Worm (Caenorhabditis elegans) whole organism, young adult: ENCODE results near the gene K08F9.3.
"Not testable (repeated sequence)": the region's sequence is repeated elsewhere in the genome, so short reads cannot be mapped to it uniquely, and the experiment has no call there.

Experiments used
- B0019.2 ChIP-seq: fragments of 200-800 bp; sonication (Bioruptor generic); conservative IDR thresholded peaks from 2 replicates; pipeline ENCODE4 v1.3.6; 2022; ENCODE audit warnings: missing genetic modification reagents, missing genetic modification characterization, missing compliant biosample characterization
- B0261.1 ChIP-seq: sonication (generic microtip); optimal IDR thresholded peaks from 2 replicates; lab custom pipeline; 2016; ENCODE audit warnings: mild to moderate bottlenecking, missing genetic modification characterization, moderate library complexity, missing compliant biosample characterization
- C06A6.2 ChIP-seq: fragments of 200-800 bp; sonication (Bioruptor generic); conservative IDR thresholded peaks from 2 replicates; pipeline ENCODE4 v1.3.6; 2022; ENCODE audit warnings: missing genetic modification characterization, missing compliant biosample characterization
- F10E7.11 ChIP-seq: sonication (generic microtip); optimal IDR thresholded peaks from 2 replicates; lab custom pipeline; 2017; ENCODE audit warnings: mild to moderate bottlenecking, missing genetic modification characterization, moderate library complexity, missing compliant biosample characterization
- F22D6.2 ChIP-seq: sonication (generic microtip); optimal IDR thresholded peaks from 2 replicates; lab custom pipeline; 2016; ENCODE audit warnings: mild to moderate bottlenecking, missing genetic modification characterization, missing compliant biosample characterization
- F23B12.7 ChIP-seq: sonication (generic microtip); optimal IDR thresholded peaks from 2 replicates; lab custom pipeline; 2017; ENCODE audit warnings: missing genetic modification characterization, mild to moderate bottlenecking, missing compliant biosample characterization, antibody characterized with exemption, moderate library complexity; ENCODE audit not compliant: insufficient read depth
- Y95B8A.8 ChIP-seq: fragments of 200-800 bp; sonication (Bioruptor generic); IDR thresholded peaks from 2 replicates; pipeline ENCODE4 v1.3.6; 2022; ENCODE audit warnings: missing genetic modification reagents, missing genetic modification characterization, missing compliant biosample characterization
- ZK185.1 ChIP-seq: sonication (generic microtip); optimal IDR thresholded peaks from 2 replicates; lab custom pipeline; 2016; ENCODE audit warnings: mild to moderate bottlenecking, missing genetic modification characterization, missing compliant biosample characterization; ENCODE audit not compliant: poor library complexity, severe bottlenecking
- attf-5 ChIP-seq: fragments of 200-800 bp; sonication (Bioruptor generic); optimal IDR thresholded peaks from 2 replicates; lab custom pipeline; 2018; ENCODE audit warnings: mild to moderate bottlenecking, missing genetic modification characterization, missing compliant biosample characterization
- cebp-1 ChIP-seq, 2 experiments: fragments of 200-800 bp in 1 of 2; sonication (Bioruptor generic) in 1 of 2; sonication (generic microtip) in 1 of 2; IDR thresholded peaks in 1 of 2; optimal IDR thresholded peaks in 1 of 2; 2 replicates each; pipeline versions ENCODE4 v1.3.6 to Lab custom; 2017 to 2022; ENCODE audit warnings: missing compliant biosample characterization in 2 of 2, missing genetic modification characterization in 2 of 2, mild to moderate bottlenecking in 1 of 2, missing genetic modification reagents in 1 of 2, moderate library complexity in 1 of 2
- ceh-100 ChIP-seq: fragments of 200-800 bp; sonication (Bioruptor generic); IDR thresholded peaks from 2 replicates; pipeline ENCODE4 v1.3.6; 2022; ENCODE audit warnings: missing genetic modification reagents, missing genetic modification characterization, missing compliant biosample characterization
- ceh-27 ChIP-seq: fragments of 200-800 bp; sonication (Bioruptor generic); optimal IDR thresholded peaks from 2 replicates; lab custom pipeline; 2018; ENCODE audit warnings: mild to moderate bottlenecking, missing genetic modification characterization, moderate library complexity, missing compliant biosample characterization
- ceh-91 ChIP-seq: fragments of 200-800 bp; sonication (Bioruptor generic); IDR thresholded peaks from 2 replicates; pipeline ENCODE4 v1.3.6; 2022; ENCODE audit warnings: missing genetic modification reagents, missing genetic modification characterization, missing compliant biosample characterization
- die-1 ChIP-seq: sonication (generic microtip); optimal IDR thresholded peaks from 2 replicates; lab custom pipeline; 2016; ENCODE audit warnings: missing genotype, mild to moderate bottlenecking, missing genetic modification characterization, missing compliant biosample characterization
- efl-1 ChIP-seq: fragments of 150-350 bp; optimal IDR thresholded peaks from 2 replicates; lab custom pipeline; 2014; ENCODE audit warnings: missing biosample characterization, missing genetic modification reagents, missing genetic modification characterization
- ets-4 ChIP-seq: fragments of 200-800 bp; sonication (Bioruptor generic); optimal IDR thresholded peaks from 2 replicates; lab custom pipeline; 2018; ENCODE audit warnings: mild to moderate bottlenecking, missing genetic modification characterization, missing compliant biosample characterization
- fkh-3 ChIP-seq: sonication (generic microtip); optimal IDR thresholded peaks from 2 replicates; lab custom pipeline; 2016; ENCODE audit warnings: mild to moderate bottlenecking, missing genetic modification characterization, missing compliant biosample characterization
- him-1 ChIP-seq: sonication (generic microtip); optimal IDR thresholded peaks from 2 replicates; lab custom pipeline; 2016; ENCODE audit warnings: missing genotype, missing genetic modification reagents, missing genetic modification characterization, missing compliant biosample characterization
- hlh-12 ChIP-seq: sonication (generic microtip); optimal IDR thresholded peaks from 2 replicates; lab custom pipeline; 2016; ENCODE audit warnings: missing genetic modification characterization, missing compliant biosample characterization
- let-607 ChIP-seq, 2 experiments: fragments of 200-800 bp in 1 of 2; sonication (Bioruptor generic) in 1 of 2; sonication (generic microtip) in 1 of 2; optimal IDR thresholded peaks; 2 replicates each; lab custom pipeline; 2016 to 2018; ENCODE audit warnings: mild to moderate bottlenecking in 2 of 2, missing compliant biosample characterization in 2 of 2, missing genetic modification characterization in 2 of 2, moderate library complexity in 2 of 2, missing genotype in 1 of 2
- lin-40 ChIP-seq: sonication (generic microtip); optimal IDR thresholded peaks from 2 replicates; lab custom pipeline; 2016; ENCODE audit warnings: missing genetic modification characterization, mild to moderate bottlenecking, missing compliant biosample characterization, missing genotype, missing genetic modification reagents
- lin-54 ChIP-seq: fragments of 200-800 bp; sonication (Bioruptor generic); optimal IDR thresholded peaks from 2 replicates; lab custom pipeline; 2018; ENCODE audit warnings: mild to moderate bottlenecking, missing genetic modification characterization, missing compliant biosample characterization
- lsl-1 ChIP-seq: fragments of 200-800 bp; sonication (Bioruptor generic); optimal IDR thresholded peaks from 2 replicates; lab custom pipeline; 2018; ENCODE audit warnings: mild to moderate bottlenecking, missing genetic modification characterization, moderate library complexity, missing compliant biosample characterization
- madf-6 ChIP-seq: fragments of 200-800 bp; sonication (Bioruptor generic); IDR thresholded peaks from 2 replicates; pipeline ENCODE4 v1.3.6; 2022; ENCODE audit warnings: missing genetic modification reagents, missing genetic modification characterization, missing compliant biosample characterization
- mes-4 ChIP-seq: sonication (generic microtip); optimal IDR thresholded peaks from 2 replicates; lab custom pipeline; 2016; ENCODE audit warnings: missing genotype, missing genetic modification characterization, missing compliant biosample characterization
- rcor-1 ChIP-seq: fragments of 200-800 bp; sonication (Bioruptor generic); IDR thresholded peaks from 2 replicates; pipeline ENCODE4 v1.3.6; 2022; ENCODE audit warnings: missing genetic modification reagents, missing genetic modification characterization, missing compliant biosample characterization
- tbp1 ChIP-seq: fragments of 200-800 bp; sonication (Bioruptor generic); optimal IDR thresholded peaks from 2 replicates; lab custom pipeline; 2018; ENCODE audit warnings: mild to moderate bottlenecking, missing genetic modification characterization, missing compliant biosample characterization
- unc-130 ChIP-seq: sonication (generic microtip); optimal IDR thresholded peaks from 2 replicates; lab custom pipeline; 2016; ENCODE audit warnings: missing genetic modification reagents, missing genetic modification characterization, missing compliant biosample characterization
- xnd-1 ChIP-seq: sonication (generic microtip); optimal IDR thresholded peaks from 2 replicates; lab custom pipeline; 2016; ENCODE audit warnings: missing genotype, missing genetic modification reagents, missing genetic modification characterization, missing compliant biosample characterization
- zim-3 ChIP-seq: sonication (generic microtip); optimal IDR thresholded peaks from 2 replicates; lab custom pipeline; 2017; ENCODE audit warnings: mild to moderate bottlenecking, missing genetic modification characterization, moderate library complexity, missing compliant biosample characterization
- ztf-25 ChIP-seq: fragments of 200-800 bp; sonication (Bioruptor generic); IDR thresholded peaks from 2 replicates; pipeline ENCODE4 v1.3.6; 2022; ENCODE audit warnings: missing genetic modification reagents, missing genetic modification characterization, missing compliant biosample characterization

Gene K08F9.3

ce11 chrV:15109260-15109659, 31.1 kb upstream of the K08F9.3 start, which contains the start of gene Y75B12A.2:
Y75B12A.2 (plus strand) TSS chrV:15109560.
- no peak for TF ChIP-seq xnd-1 (tag; lab: Kevin White, UChicago)
- TF ChIP-seq him-1: no peak
- TF ChIP-seq lin-54 (GFP tag; lab: Kevin White, UChicago): no peak
- no peak for TF ChIP-seq lsl-1
- TF ChIP-seq ceh-27 (GFP tag; lab: Kevin White, UChicago): no peak
- no peak for TF ChIP-seq F23B12.7 (tag; lab: Kevin White, UChicago)
- no peak for TF ChIP-seq efl-1 (GFP tag; lab: Kevin White, UChicago)
- TF ChIP-seq Y95B8A.8 (GFP tag; lab: Robert Waterston, UW): no peak
- TF ChIP-seq mes-4: no peak
- no peak for TF ChIP-seq B0019.2
- no peak for TF ChIP-seq F22D6.2
- TF ChIP-seq B0261.1 (tag; lab: Kevin White, UChicago): no peak

- TF ChIP-seq B0261.1 (tag; lab: Kevin White, UChicago) (no peak), lin-40 (tag; lab: Kevin White, UChicago) (no peak), zim-3 (no peak), fkh-3 (tag; lab: Kevin White, UChicago) (no peak)
- TF ChIP-seq, all 124 proteins: peak for 0
Measured at ce11 chrV:15111660-15112059, 28.7 kb upstream of the K08F9.3 start, which contains the start of gene T01G5.7. T01G5.7 (plus strand) TSS chrV:15111960.

ce11 chrV:15113992-15114391, 26.4 kb upstream of the K08F9.3 start, which contains the start of gene T01G5.6:
T01G5.6 (minus strand) TSS chrV:15114092.
- no peak for TF ChIP-seq C06A6.2 (GFP tag; lab: Robert Waterston, UW)
- no peak for TF ChIP-seq die-1 (tag; lab: Kevin White, UChicago)
- TF ChIP-seq attf-5 (GFP tag; lab: Kevin White, UChicago): no peak
- no peak for TF ChIP-seq ceh-100
- no peak for TF ChIP-seq ZK185.1 (tag; lab: Kevin White, UChicago)
- no peak for TF ChIP-seq hlh-12
- TF ChIP-seq ceh-91 (GFP tag; lab: Robert Waterston, UW): no peak
- TF ChIP-seq ets-4 (GFP tag; lab: Kevin White, UChicago): no peak
- TF ChIP-seq let-607 (tag; optimal IDR thresholded peaks at IDR 0.05; lab: Kevin White, UChicago): no peak
- TF ChIP-seq ztf-25: no peak

- TF ChIP-seq cebp-1 (GFP tag; IDR thresholded peaks at IDR 0.05; lab: Robert Waterston, UW); cebp-1 (tag; optimal IDR thresholded peaks at IDR 0.05; lab: Kevin White, UChicago); madf-6; rcor-1 (GFP tag; lab: Robert Waterston, UW): not testable (repeated sequence)
- TF ChIP-seq, all 124 proteins: peak for 0; not testable (repeated sequence) for 124
Measured at ce11 chrV:15115968-15116367, 24.4 kb upstream of the K08F9.3 start, which contains the start of gene T01G5.8. T01G5.8 (plus strand) TSS chrV:15116268.

- TF ChIP-seq F22D6.2: no peak
- no peak for TF ChIP-seq tbp1
- TF ChIP-seq unc-130 (GFP tag; lab: Kevin White, UChicago): no peak
- TF ChIP-seq F10E7.11 (tag; lab: Kevin White, UChicago): no peak
Measured at ce11 chrV:15119517-15119916, 20.8 kb upstream of the K08F9.3 start, which contains the start of gene flor-1. flor-1 (minus strand) TSS chrV:15119617.
